Worm (Caenorhabditis elegans): ENCODE measurements around the gene K12H6.4.

Gene K12H6.4

DNA sequence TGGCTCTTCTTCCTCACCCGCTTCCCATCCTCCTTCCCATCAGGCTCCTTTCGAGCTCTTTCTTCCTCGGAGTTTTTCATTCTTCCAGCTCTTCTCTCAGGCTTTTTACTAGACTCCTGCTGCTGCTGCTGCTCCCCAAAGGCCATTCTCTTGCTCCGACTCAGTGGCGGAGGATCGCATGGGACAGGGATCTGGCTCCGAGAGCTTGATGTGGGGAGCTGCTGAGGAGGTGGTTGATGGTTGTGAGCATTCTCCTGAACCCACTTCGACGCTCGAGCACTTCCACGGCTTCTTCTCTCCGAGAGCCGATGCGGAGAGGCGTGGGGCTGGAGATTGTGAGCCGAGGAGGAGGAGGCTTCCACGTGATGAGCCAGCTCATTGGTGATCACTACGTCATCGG, 38.3 kb downstream of the K12H6.4 start:
- TF ChIP-seq hlh-6 (tag; optimal IDR thresholded peaks at IDR 0.05): peak; percentile 10
- no peak for TF ChIP-seq ceh-9 (tag; optimal IDR thresholded peaks at IDR 0.05)

DNA sequence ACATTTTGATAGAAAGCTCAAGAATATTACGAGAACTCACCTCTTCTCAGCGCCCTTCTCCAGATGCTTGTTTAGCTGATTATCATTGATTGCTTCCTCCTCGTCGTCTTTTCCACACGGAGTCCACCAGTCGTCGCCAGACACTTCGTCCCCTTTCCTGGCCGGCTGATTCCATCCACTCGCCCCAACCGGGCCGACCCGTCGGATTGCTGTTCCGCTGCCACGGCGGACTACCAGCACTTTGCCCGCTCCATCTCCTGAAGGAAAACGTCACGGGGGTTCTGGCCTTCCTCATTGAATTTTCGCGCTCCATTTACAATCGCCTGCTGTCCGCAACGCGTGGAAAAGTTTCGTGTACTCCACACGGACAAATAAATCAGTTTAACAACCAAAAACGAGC, 40.7 kb downstream of the K12H6.4 start:
- no peak for TF ChIP-seq rnt-1 (tag; optimal IDR thresholded peaks at IDR 0.05)

DNA sequence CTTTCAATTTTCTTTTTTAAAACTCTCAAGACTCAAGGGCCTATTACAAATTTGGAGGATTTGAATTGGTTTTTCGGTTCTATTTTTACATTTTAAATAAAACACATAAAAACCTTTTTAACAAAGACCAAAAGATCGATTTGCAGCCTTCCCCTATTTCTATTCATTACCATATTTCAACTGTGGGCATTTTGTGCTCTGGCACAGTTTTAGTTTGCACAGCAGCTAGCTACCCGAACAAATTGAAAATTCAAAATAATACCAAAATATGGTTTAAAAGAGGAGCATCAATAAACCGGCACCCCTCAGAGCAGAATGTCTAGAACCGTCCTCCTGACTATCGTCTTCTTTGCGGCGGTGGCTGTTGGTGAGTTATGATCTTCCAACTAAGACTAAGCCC, 42.7 kb downstream of the K12H6.4 start, which contains the start of gene F08D12.2:
TSS of gene F08D12.2 (plus strand) at position 301 of the 400 bp plus-strand sequence.
- TF ChIP-seq dmd-4 (tag; optimal IDR thresholded peaks at IDR 0.05; ENCODE audit: borderline replicate concordance) (no peak), Y22D7AL.16 (tag; optimal IDR thresholded peaks at IDR 0.05) (no peak), madf-2 (tag; optimal IDR thresholded peaks at IDR 0.05) (no peak)

DNA sequence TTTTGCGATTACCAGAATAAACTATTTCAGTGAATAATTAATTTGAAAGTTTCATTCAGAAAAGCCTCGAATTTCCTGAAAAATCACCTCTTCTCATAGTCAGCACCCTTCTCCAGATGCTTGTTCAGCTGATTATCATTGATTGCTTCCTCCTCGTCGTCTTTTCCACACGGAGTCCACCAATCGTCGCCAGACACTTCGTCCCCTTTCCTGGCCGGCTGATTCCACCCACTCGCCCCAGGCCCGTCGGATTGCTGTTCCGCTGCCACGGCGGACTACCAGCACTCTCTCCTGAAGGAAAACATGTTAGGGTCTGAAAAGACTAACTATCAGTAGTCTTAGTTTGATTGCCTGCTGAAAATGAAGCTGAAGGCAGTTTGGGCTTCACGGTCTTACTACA, 43.3 kb downstream of the K12H6.4 start:
- TF ChIP-seq lin-11 (tag; optimal IDR thresholded peaks at IDR 0.05) (no peak), ceh-31 (tag; optimal IDR thresholded peaks at IDR 0.05) (no peak), pros-1 (tag; optimal IDR thresholded peaks at IDR 0.05) (no peak), C38D4.7 (GFP tag; optimal IDR thresholded peaks at IDR 0.05) (no peak)

DNA sequence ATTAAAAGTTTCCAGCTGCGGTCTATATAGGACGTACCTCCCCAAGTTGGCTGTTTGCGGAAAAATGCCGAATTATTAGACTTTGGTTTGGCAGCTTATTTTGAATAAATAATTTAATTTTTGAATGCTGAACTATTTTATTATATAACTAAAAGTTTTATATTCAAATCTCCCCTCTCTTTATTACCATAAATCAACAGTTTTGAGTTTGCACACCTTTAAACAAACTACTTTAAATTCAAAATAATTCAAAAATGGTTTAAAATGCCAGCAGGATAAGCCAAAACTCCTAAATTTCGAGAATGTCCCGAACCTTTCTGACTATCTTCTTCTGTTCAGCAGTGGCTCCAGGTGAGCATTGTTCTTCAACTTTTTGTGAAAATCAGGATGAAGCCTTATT, 44.8 kb downstream of the K12H6.4 start, which contains the start of gene F08D12.3:
TSS of gene F08D12.3 (plus strand) at position 301 of the 400 bp plus-strand sequence.
- no peak for TF ChIP-seq ahr-1 (tag; optimal IDR thresholded peaks at IDR 0.05)

DNA sequence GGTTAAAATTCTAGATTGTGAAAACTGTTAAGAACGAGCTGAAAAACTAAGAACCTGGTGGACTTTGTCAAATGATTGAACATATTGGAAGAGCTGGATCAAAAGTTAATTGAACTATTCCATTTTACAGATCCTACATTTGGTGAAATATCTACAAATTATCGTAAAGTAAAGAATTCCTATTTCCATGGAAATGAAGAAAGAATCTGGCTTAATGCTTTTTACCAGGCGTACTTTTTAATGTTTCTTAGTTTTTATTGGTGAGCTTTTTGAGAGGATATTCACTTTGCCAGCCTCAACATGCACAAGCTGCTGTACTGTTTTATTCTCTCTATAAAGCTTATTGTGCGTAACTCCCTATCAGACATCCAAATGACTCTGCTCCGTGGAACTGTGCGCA, 46.2 kb downstream of the K12H6.4 start, which contains the start of gene F08D12.4:
TSS of gene F08D12.4 (plus strand) at position 301 of the 400 bp plus-strand sequence.
- TF ChIP-seq lin-11 (tag; optimal IDR thresholded peaks at IDR 0.05) (no peak), syd-9 (tag; optimal IDR thresholded peaks at IDR 0.05) (no peak), ceh-2 (tag; optimal IDR thresholded peaks at IDR 0.05) (no peak), hlh-8 (tag; optimal IDR thresholded peaks at IDR 0.05) (no peak), hlh-30 (tag; optimal IDR thresholded peaks at IDR 0.05; ENCODE audit: insufficient read depth) (no peak), dve-1 (tag; optimal IDR thresholded peaks at IDR 0.05) (no peak), nhr-232 (tag; optimal IDR thresholded peaks at IDR 0.05) (no peak), ztf-16 (tag; optimal IDR thresholded peaks at IDR 0.05) (no peak), fkh-10 (GFP tag; optimal IDR thresholded peaks at IDR 0.05) (no peak)

DNA sequence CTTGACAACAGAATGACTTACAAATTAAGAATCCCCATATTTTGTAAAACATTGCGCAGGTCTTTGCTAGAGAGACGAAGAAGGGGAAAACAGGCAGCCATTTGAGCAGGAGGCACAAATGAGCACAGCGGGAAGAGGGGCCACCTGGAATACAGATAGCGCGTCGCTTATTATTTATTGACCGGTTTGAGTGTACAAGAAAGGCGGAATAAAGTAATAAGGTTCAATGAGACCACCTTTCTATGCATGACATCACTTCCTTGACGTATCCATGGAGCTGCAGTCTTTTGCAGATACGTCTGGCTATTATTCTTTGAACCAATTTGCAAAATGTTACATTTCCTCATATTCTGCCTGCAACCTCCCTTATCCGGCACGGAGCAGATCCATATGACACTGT, 49.2 kb downstream of the K12H6.4 start, which contains the start of gene fbxb-111:
TSS of gene fbxb-111 (minus strand) at position 101 of the 400 bp plus-strand sequence.
- TF ChIP-seq nfya-1 (tag; optimal IDR thresholded peaks at IDR 0.05): no peak
- TF ChIP-seq ref-2 (tag; optimal IDR thresholded peaks at IDR 0.05): peak; percentile 20
